Worm (Caenorhabditis elegans): ENCODE results near the gene fbxa-56.

DNA sequence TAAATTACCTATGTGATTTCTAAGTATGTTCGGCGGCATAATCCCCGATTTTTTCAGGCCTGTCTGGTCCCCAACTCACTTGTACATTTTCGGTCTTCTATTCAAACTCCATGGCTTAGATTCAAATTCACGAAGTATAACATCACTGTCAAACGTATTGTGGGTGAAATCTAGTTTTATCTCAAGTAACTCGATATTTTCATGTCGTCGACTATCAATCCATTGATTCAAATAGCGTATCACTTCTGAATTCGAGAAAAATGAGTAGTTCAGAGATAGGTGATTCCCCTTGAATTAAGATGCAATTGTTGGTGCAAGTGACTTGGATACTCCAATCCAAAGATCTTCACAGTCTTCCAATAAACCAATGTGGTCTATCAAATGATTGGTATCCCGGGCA is 26.8 kb upstream of the fbxa-56 start:
- no peak for TF ChIP-seq him-1 (tag; optimal IDR thresholded peaks at IDR 0.05)
- TF ChIP-seq W03F9.2 (tag; optimal IDR thresholded peaks at IDR 0.05) = no peak
